Fruit fly (Drosophila melanogaster): Measurements from ENCODE around the gene Nuf2.

dm6 chr2L:7100830-7101229 is 35.2 kb upstream of the Nuf2 start:
- TF ChIP-seq D1 (tag; optimal IDR thresholded peaks at IDR 0.05), result no peak
- TF ChIP-seq CG8159 (tag; optimal IDR thresholded peaks at IDR 0.05), result peak; percentile 56
- no peak for TF ChIP-seq Pif1B (GFP tag; optimal IDR thresholded peaks at IDR 0.05)
- TF ChIP-seq CG12605 (GFP tag; IDR thresholded peaks at IDR 0.05), result no peak
- TF ChIP-seq CG34367 (tag; optimal IDR thresholded peaks at IDR 0.05), result no peak
- no peak for TF ChIP-seq EcR (GFP tag; optimal IDR thresholded peaks at IDR 0.05)
- no peak for TF ChIP-seq CG10348 (GFP tag; IDR thresholded peaks at IDR 0.05)
- peak; percentile 41 for TF ChIP-seq Pif1A (GFP tag; optimal IDR thresholded peaks at IDR 0.05)
- no peak for TF ChIP-seq rn (GFP tag; IDR thresholded peaks at IDR 0.05)
- TF ChIP-seq CG15710 (tag; optimal IDR thresholded peaks at IDR 0.05), result peak; percentile 33
- peak; percentile 45 for TF ChIP-seq CG17806 (tag; optimal IDR thresholded peaks at IDR 0.05)

All from whole organism, pupa.